Fruit fly (Drosophila melanogaster): ENCODE results near the gene Pburs.

Pburs gene

DNA sequence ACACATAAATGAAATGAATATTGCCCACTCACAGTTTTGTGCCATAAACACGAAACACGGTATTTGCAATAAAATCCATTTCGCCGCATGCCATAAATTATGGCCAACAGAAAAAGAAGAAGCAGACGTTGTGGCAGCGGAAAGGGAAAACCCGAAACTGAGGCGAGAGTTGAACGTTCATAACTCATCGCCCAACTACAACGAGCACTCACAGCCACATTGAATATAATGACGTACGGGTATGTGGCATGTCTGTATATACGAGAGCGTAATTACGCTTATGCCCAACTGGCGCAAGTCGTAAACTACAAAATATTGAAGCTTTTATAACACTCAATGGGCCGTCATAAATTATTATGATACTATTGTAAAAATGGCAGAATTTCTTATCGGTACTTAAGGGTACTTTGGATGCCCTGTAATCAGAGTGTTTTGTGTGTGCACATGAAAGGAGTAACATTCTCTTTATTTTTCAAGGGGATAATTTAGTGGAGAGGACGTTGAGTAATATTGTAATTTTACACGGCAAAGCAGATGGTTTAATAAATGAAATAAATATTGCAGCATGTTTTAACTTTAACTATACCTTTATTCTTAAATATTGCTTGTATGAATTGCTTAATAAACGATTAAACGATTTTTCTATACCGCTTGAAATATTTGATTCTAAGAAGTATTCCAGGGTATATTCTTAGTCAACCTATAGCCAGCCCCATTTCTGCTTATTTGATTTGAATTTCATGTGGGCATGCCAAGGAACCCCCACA lies 22.6 kb downstream of the Pburs start (continued):
- no peak for TF ChIP-seq Spps (tag; optimal IDR thresholded peaks at IDR 0.05)
- no peak for TF ChIP-seq Scr (GFP tag; IDR thresholded peaks at IDR 0.05; ENCODE audit: partially characterized antibody)
- TF ChIP-seq amos (GFP tag; IDR thresholded peaks at IDR 0.05; ENCODE audit: partially characterized antibody): no peak
- no peak for TF ChIP-seq E2f2 (GFP tag; IDR thresholded peaks at IDR 0.05)
- TF ChIP-seq kni (GFP tag; optimal IDR thresholded peaks at IDR 0.05): no peak
- peak; percentile 31 for TF ChIP-seq CG11504 (tag; optimal IDR thresholded peaks at IDR 0.05)
- TF ChIP-seq gcm2 (GFP tag; optimal IDR thresholded peaks at IDR 0.05): no peak
- TF ChIP-seq repo (GFP tag; optimal IDR thresholded peaks at IDR 0.05): no peak
- peak; percentile 28 for TF ChIP-seq Xbp1 (GFP tag; optimal IDR thresholded peaks at IDR 0.05)
- TF ChIP-seq ro (GFP tag; IDR thresholded peaks at IDR 0.05): no peak
- TF ChIP-seq kay (GFP tag; optimal IDR thresholded peaks at IDR 0.05): no peak
- no peak for TF ChIP-seq ara (GFP tag; IDR thresholded peaks at IDR 0.05)
- peak; percentile 68 for TF ChIP-seq CG13894 (tag; optimal IDR thresholded peaks at IDR 0.05)
- TF ChIP-seq CG18619 (GFP tag; optimal IDR thresholded peaks at IDR 0.05): no peak
- TF ChIP-seq CG8089 (GFP tag; optimal IDR thresholded peaks at IDR 0.05): no peak
- TF ChIP-seq eyg (GFP tag; optimal IDR thresholded peaks at IDR 0.05): no peak
- TF ChIP-seq Sox102F (GFP tag; optimal IDR thresholded peaks at IDR 0.05): no peak
- TF ChIP-seq CG15073 (GFP tag; optimal IDR thresholded peaks at IDR 0.05): no peak
- TF ChIP-seq inv (GFP tag; IDR thresholded peaks at IDR 0.05; ENCODE audit: partially characterized antibody): no peak
- TF ChIP-seq GATAe (GFP tag; conservative IDR thresholded peaks at IDR 0.05): no peak; the same call in 1 of the 2 replicates
- no peak for TF ChIP-seq Rx (GFP tag; IDR thresholded peaks at IDR 0.05)
- TF ChIP-seq gt (GFP tag; IDR thresholded peaks at IDR 0.05): no peak
- TF ChIP-seq CG12236 (GFP tag; optimal IDR thresholded peaks at IDR 0.05): no peak
- peak; percentile 80 for TF ChIP-seq abd-A (tag; optimal IDR thresholded peaks at IDR 0.05)
- no peak for TF ChIP-seq CG9609 (GFP tag; optimal IDR thresholded peaks at IDR 0.05)
- no peak for TF ChIP-seq ERR (GFP tag; optimal IDR thresholded peaks at IDR 0.05)
- no peak for TF ChIP-seq CG11085 (GFP tag; IDR thresholded peaks at IDR 0.05)
- TF ChIP-seq CG12391 (tag; optimal IDR thresholded peaks at IDR 0.05): peak; percentile 6
- TF ChIP-seq Dip3 (GFP tag; optimal IDR thresholded peaks at IDR 0.05): no peak
- TF ChIP-seq Hr3 (GFP tag; optimal IDR thresholded peaks at IDR 0.05): no peak
- peak in 1 of 2 experiments; percentile 42 for TF ChIP-seq eve (GFP tag; optimal IDR thresholded peaks at IDR 0.05)
- TF ChIP-seq CG13424 (tag; optimal IDR thresholded peaks at IDR 0.05): peak; percentile 16
- peak; percentile 63 for TF ChIP-seq PHDP (tag; optimal IDR thresholded peaks at IDR 0.05)
- TF ChIP-seq ham (GFP tag; IDR thresholded peaks at IDR 0.05): no peak
- no peak for TF ChIP-seq CG14710 (tag; optimal IDR thresholded peaks at IDR 0.05)
- peak; percentile 26 for TF ChIP-seq CG17829 (tag; optimal IDR thresholded peaks at IDR 0.05)
- peak; percentile 49 for TF ChIP-seq D19A (tag; optimal IDR thresholded peaks at IDR 0.05)
- TF ChIP-seq vfl (GFP tag; optimal IDR thresholded peaks at IDR 0.05): no peak
- TF ChIP-seq CG17912 (GFP tag; optimal IDR thresholded peaks at IDR 0.05): peak; percentile 63
- TF ChIP-seq CG9932 (GFP tag; IDR thresholded peaks at IDR 0.05): no peak
- no peak for TF ChIP-seq CG7786 (GFP tag; optimal IDR thresholded peaks at IDR 0.05)
- TF ChIP-seq grau (tag; optimal IDR thresholded peaks at IDR 0.05): peak; percentile 42
- TF ChIP-seq br (optimal IDR thresholded peaks at IDR 0.05): no peak
- no peak for TF ChIP-seq tio (GFP tag; optimal IDR thresholded peaks at IDR 0.05)
- TF ChIP-seq emc (GFP tag; optimal IDR thresholded peaks at IDR 0.05): no peak
- no peak for TF ChIP-seq Ssrp (tag; optimal IDR thresholded peaks at IDR 0.05)
- no peak for TF ChIP-seq Dek (tag; optimal IDR thresholded peaks at IDR 0.05)
- peak; percentile 28 for TF ChIP-seq CG7928 (GFP tag; optimal IDR thresholded peaks at IDR 0.05)
- peak; percentile 48; the same call in 1 of the 2 replicates for TF ChIP-seq seq (GFP tag; IDR thresholded peaks at IDR 0.05)
- TF ChIP-seq lbe (GFP tag; optimal IDR thresholded peaks at IDR 0.05): no peak
- no peak for TF ChIP-seq az2 (GFP tag; optimal IDR thresholded peaks at IDR 0.05)
